Fruit fly (Drosophila melanogaster) whole organism, wandering third instar larva: ENCODE measurements around the gene mew.
A peak's percentile ranks its signal among the peaks of the same experiment; 100 is the strongest.

Experiments used
- Abd-B ChIP-seq: fragments of >200 bp; optimal IDR thresholded peaks from 2 replicates; lab custom pipeline; 2017; ENCODE audit warnings: missing biosample characterization, missing genetic modification characterization
- CG32264 ChIP-seq: fragments of 200-800 bp; sonication (Bioruptor generic); optimal IDR thresholded peaks from 2 replicates; lab custom pipeline; 2016; ENCODE audit warnings: missing biosample characterization, missing genetic modification characterization
- CG9705 ChIP-seq: fragments of 200-800 bp; sonication (Bioruptor generic); optimal IDR thresholded peaks from 2 replicates; lab custom pipeline; 2018; ENCODE audit warnings: missing biosample characterization, mild to moderate bottlenecking, missing genetic modification characterization
- CrebA ChIP-seq: fragments of 200-800 bp; sonication (Bioruptor generic); optimal IDR thresholded peaks from 2 replicates; lab custom pipeline; 2016; ENCODE audit warnings: missing biosample characterization, mild to moderate bottlenecking, missing genetic modification characterization, borderline replicate concordance
- Dfd ChIP-seq: fragments of >200 bp; optimal IDR thresholded peaks from 2 replicates; lab custom pipeline; 2017; ENCODE audit warnings: missing biosample characterization, missing genetic modification characterization
- Dif ChIP-seq: fragments of 200-275, 200-300 bp; sonication (Bioruptor generic); optimal IDR thresholded peaks from 2 replicates; lab custom pipeline; 2018; ENCODE audit warnings: missing biosample characterization, missing genetic modification characterization; ENCODE audit not compliant: partially characterized antibody
- GATAd ChIP-seq: sonication (Bioruptor generic); optimal IDR thresholded peaks from 2 replicates; lab custom pipeline; 2016; ENCODE audit warnings: missing biosample characterization, missing genetic modification characterization
- HLH106 ChIP-seq: fragments of 200-800 bp; optimal IDR thresholded peaks from 3 replicates; lab custom pipeline; 2019; ENCODE audit warnings: missing biosample characterization, mild to moderate bottlenecking, missing genetic modification characterization, moderate library complexity
- Hnf4 ChIP-seq: fragments of 200-800 bp; sonication (Bioruptor generic); optimal IDR thresholded peaks from 2 replicates; lab custom pipeline; 2016; ENCODE audit warnings: missing biosample characterization, mild to moderate bottlenecking, missing genetic modification characterization
- Hr78 ChIP-seq: fragments of >200 bp; optimal IDR thresholded peaks from 2 replicates; lab custom pipeline; 2017; ENCODE audit warnings: missing biosample characterization, missing genetic modification characterization
- Hr83 ChIP-seq: fragments of 200-300 bp; sonication (Bioruptor generic); optimal IDR thresholded peaks from 2 replicates; lab custom pipeline; 2016; ENCODE audit warnings: missing biosample characterization, mild to moderate bottlenecking, missing genetic modification characterization, moderate library complexity; ENCODE audit not compliant: poor library complexity, severe bottlenecking
- Jra ChIP-seq: sonication (Bioruptor generic); optimal IDR thresholded peaks from 2 replicates; lab custom pipeline; 2016; ENCODE audit warnings: missing biosample characterization, missing genetic modification characterization
- Mio ChIP-seq: sonication (Bioruptor generic); optimal IDR thresholded peaks from 2 replicates; lab custom pipeline; 2016; ENCODE audit warnings: missing biosample characterization, missing genetic modification characterization
- Myc ChIP-seq: fragments of >200 bp; optimal IDR thresholded peaks from 2 replicates; lab custom pipeline; 2017
- N ChIP-seq: fragments of >200 bp; optimal IDR thresholded peaks from 2 replicates; lab custom pipeline; 2018; ENCODE audit warnings: missing biosample characterization, missing external identifiers, missing genetic modification characterization
- OdsH ChIP-seq: fragments of 200-800 bp; sonication (Bioruptor generic); optimal IDR thresholded peaks from 2 replicates; lab custom pipeline; 2016; ENCODE audit warnings: missing biosample characterization, mild to moderate bottlenecking, missing genetic modification characterization
- Rel ChIP-seq, 2 experiments: fragments of 200-800 bp; sonication (Bioruptor generic) in 1 of 2; optimal IDR thresholded peaks; 2 replicates in 1 of 2; 3 replicates in 1 of 2; lab custom pipeline; 2016 to 2019; ENCODE audit warnings: mild to moderate bottlenecking in 2 of 2, missing biosample characterization in 2 of 2, missing genetic modification characterization in 2 of 2, moderate library complexity in 1 of 2
- Sp1 ChIP-seq: fragments of 200-800 bp; sonication (Bioruptor generic); optimal IDR thresholded peaks from 3 replicates; lab custom pipeline; 2019; ENCODE audit warnings: missing biosample characterization, mild to moderate bottlenecking, missing genetic modification characterization, moderate library complexity
- Vsx2 ChIP-seq: fragments of 200-300, 225-300 bp; sonication (Bioruptor generic); optimal IDR thresholded peaks from 2 replicates; lab custom pipeline; 2018; ENCODE audit warnings: missing biosample characterization, missing genetic modification characterization; ENCODE audit not compliant: partially characterized antibody
- br ChIP-seq: fragments of 200-800 bp; sonication (Bioruptor generic); optimal IDR thresholded peaks from 2 replicates; lab custom pipeline; 2016; ENCODE audit warnings: missing biosample characterization, missing genetic modification characterization
- brk ChIP-seq: fragments of 200-800 bp; sonication (Bioruptor generic); optimal IDR thresholded peaks from 2 replicates; lab custom pipeline; 2016; ENCODE audit warnings: missing biosample characterization, mild to moderate bottlenecking, missing genetic modification characterization
- dl ChIP-seq, 2 experiments: fragments of 175-275, 200-275 bp in 1 of 2; fragments of 200-275 bp in 1 of 2; sonication (Bioruptor generic); optimal IDR thresholded peaks; lab custom pipeline; 2018; ENCODE audit warnings: mild to moderate bottlenecking in 2 of 2, missing biosample characterization in 2 of 2, missing genetic modification characterization in 2 of 2, moderate library complexity in 2 of 2; ENCODE audit not compliant: partially characterized antibody in 2 of 2, insufficient read depth in 1 of 2
- dmrt93B ChIP-seq: fragments of 200-800 bp; sonication (Bioruptor generic); optimal IDR thresholded peaks from 2 replicates; lab custom pipeline; 2018; ENCODE audit warnings: missing biosample characterization, mild to moderate bottlenecking, missing genetic modification characterization
- dsf ChIP-seq: sonication (Bioruptor generic); optimal IDR thresholded peaks from 2 replicates; lab custom pipeline; 2016; ENCODE audit warnings: missing biosample characterization, missing genetic modification characterization, borderline replicate concordance
- ey ChIP-seq: fragments of 200-800 bp; sonication (Bioruptor generic); optimal IDR thresholded peaks from 2 replicates; lab custom pipeline; 2016; ENCODE audit warnings: missing biosample characterization, missing genetic modification characterization
- foxo ChIP-seq, 2 experiments: fragments of 200-800 bp; sonication (Bioruptor generic); optimal IDR thresholded peaks; 2 replicates in 1 of 2; 3 replicates in 1 of 2; lab custom pipeline; 2016 to 2017; ENCODE audit warnings: missing biosample characterization in 2 of 2, missing genetic modification characterization in 2 of 2
- fru ChIP-seq: fragments of 200-800 bp; sonication (Bioruptor generic); optimal IDR thresholded peaks from 3 replicates; lab custom pipeline; 2016; ENCODE audit warnings: missing biosample characterization, mild to moderate bottlenecking, missing genetic modification characterization
- h ChIP-seq: fragments of 200-800 bp; sonication (Bioruptor generic); optimal IDR thresholded peaks from 3 replicates; lab custom pipeline; 2016; ENCODE audit warnings: missing biosample characterization, mild to moderate bottlenecking, missing genetic modification characterization
- jim ChIP-seq: fragments of 175-275, 200-325 bp; sonication (Bioruptor generic); optimal IDR thresholded peaks from 2 replicates; lab custom pipeline; 2016; ENCODE audit warnings: missing biosample characterization, mild to moderate bottlenecking, missing genetic modification characterization
- lola ChIP-seq: fragments of >200 bp; optimal IDR thresholded peaks from 2 replicates; lab custom pipeline; 2017; ENCODE audit warnings: missing biosample characterization, missing genetic modification characterization
- pan ChIP-seq: fragments of >200 bp; optimal IDR thresholded peaks from 2 replicates; lab custom pipeline; 2017
- psq ChIP-seq: fragments of 200-800 bp; sonication (Bioruptor generic); optimal IDR thresholded peaks from 3 replicates; lab custom pipeline; 2017; ENCODE audit warnings: missing biosample characterization, mild to moderate bottlenecking, missing genetic modification characterization, moderate library complexity
- rgr ChIP-seq: fragments of 200-800 bp; sonication (Bioruptor generic); optimal IDR thresholded peaks from 3 replicates; lab custom pipeline; 2016; ENCODE audit warnings: missing biosample characterization, mild to moderate bottlenecking, missing genetic modification characterization
- sage ChIP-seq: fragments of 200-800 bp; sonication (Bioruptor generic); optimal IDR thresholded peaks from 2 replicates; lab custom pipeline; 2016; ENCODE audit warnings: missing biosample characterization, mild to moderate bottlenecking, missing genetic modification characterization
- sv ChIP-seq: fragments of 200-800 bp; sonication (Bioruptor generic); optimal IDR thresholded peaks from 3 replicates; lab custom pipeline; 2016; ENCODE audit warnings: missing biosample characterization, missing genetic modification characterization
- tai ChIP-seq: sonication (Bioruptor generic); optimal IDR thresholded peaks from 2 replicates; lab custom pipeline; 2016; ENCODE audit warnings: missing biosample characterization, missing genetic modification characterization
- usp ChIP-seq: fragments of >200 bp; optimal IDR thresholded peaks from 2 replicates; lab custom pipeline; 2017; ENCODE audit warnings: missing biosample characterization, missing genetic modification characterization
- woc ChIP-seq: sonication (Bioruptor generic); optimal IDR thresholded peaks from 2 replicates; lab custom pipeline; 2016; ENCODE audit warnings: missing biosample characterization, mild to moderate bottlenecking, missing genetic modification characterization

mew gene

dm6 chrX:13258757-13259067 lies 422 bp upstream of the mew start, which contains the start of gene comt (continued):
- no peak for TF ChIP-seq Hr83 (GFP tag; lab: Kevin White, UChicago)
- TF ChIP-seq HLH106 (tag; lab: Kevin White, UChicago): peak; percentile 55
- no peak for TF ChIP-seq Dif (GFP tag; lab: Kevin White, UChicago)
- no peak for TF ChIP-seq sv (GFP tag; lab: Kevin White, UChicago)
- TF ChIP-seq, all 38 proteins: peak for 4

dm6 chrX:13256967-13257366 lies 1.3 kb downstream of the mew start:
- no peak for TF ChIP-seq jim (GFP tag; lab: Kevin White, UChicago)
- TF ChIP-seq Sp1: peak; percentile 9
- TF ChIP-seq HLH106 (tag; lab: Kevin White, UChicago): no peak
- peak; percentile 79 for TF ChIP-seq N (GFP tag; lab: Kevin White, UChicago)
- no peak for TF ChIP-seq CrebA (GFP tag; lab: Kevin White, UChicago)
- no peak for TF ChIP-seq CG9705
- TF ChIP-seq lola (GFP tag; lab: Kevin White, UChicago): no peak
- TF ChIP-seq dmrt93B: no peak
- TF ChIP-seq GATAd (GFP tag; lab: Kevin White, UChicago): no peak
- no peak for TF ChIP-seq ey (GFP tag; lab: Kevin White, UChicago)
- TF ChIP-seq sv (GFP tag; lab: Kevin White, UChicago): no peak
- TF ChIP-seq br (GFP tag; lab: Kevin White, UChicago): no peak
- TF ChIP-seq Dif (GFP tag; lab: Kevin White, UChicago): peak; percentile 6
- no peak for TF ChIP-seq Abd-B (GFP tag; lab: Kevin White, UChicago)
- no peak for TF ChIP-seq fru (GFP tag; lab: Kevin White, UChicago)
- no peak for TF ChIP-seq rgr (GFP tag; lab: Kevin White, UChicago)
- peak; percentile 18 for TF ChIP-seq brk (GFP tag; lab: Kevin White, UChicago)
- TF ChIP-seq Hnf4 (GFP tag; lab: Kevin White, UChicago): peak; percentile 2
- TF ChIP-seq pan (lab: Kevin White, UChicago): no peak
- no peak for TF ChIP-seq h (GFP tag; lab: Kevin White, UChicago)
- TF ChIP-seq Jra (GFP tag; lab: Kevin White, UChicago): no peak
- TF ChIP-seq Mio (GFP tag; lab: Kevin White, UChicago): no peak
- peak in 1 of 2 experiments; percentile 0 for TF ChIP-seq dl (GFP tag; optimal IDR thresholded peaks at IDR 0.05; lab: Kevin White, UChicago; ENCODE audit: insufficient read depth in 1 of 2, partially characterized antibody in 2 of 2)
- TF ChIP-seq Hr78: no peak
- TF ChIP-seq OdsH (GFP tag; lab: Kevin White, UChicago): no peak
- no peak for TF ChIP-seq Rel (GFP tag; optimal IDR thresholded peaks at IDR 0.05; lab: Kevin White, UChicago)
- TF ChIP-seq Rel (tag; optimal IDR thresholded peaks at IDR 0.05; lab: Kevin White, UChicago): no peak
- TF ChIP-seq dsf (GFP tag; lab: Kevin White, UChicago): no peak
- no peak for TF ChIP-seq sage (GFP tag; lab: Kevin White, UChicago)
- TF ChIP-seq usp (GFP tag; lab: Kevin White, UChicago): no peak
- no peak for TF ChIP-seq Myc
- no peak for TF ChIP-seq psq (GFP tag; lab: Kevin White, UChicago)
- no peak for TF ChIP-seq woc (GFP tag; lab: Kevin White, UChicago)
- no peak for TF ChIP-seq Dfd (GFP tag; lab: Kevin White, UChicago)
- TF ChIP-seq Hr83 (GFP tag; lab: Kevin White, UChicago): no peak
- no peak for TF ChIP-seq tai
- no peak for TF ChIP-seq foxo (GFP tag; optimal IDR thresholded peaks at IDR 0.05; lab: Kevin White, UChicago)
- no peak for TF ChIP-seq CG32264
- TF ChIP-seq Vsx2 (GFP tag; lab: Kevin White, UChicago): no peak

dm6 chrX:13254442-13254841 lies 3.8 kb downstream of the mew start:
- peak; percentile 59 for TF ChIP-seq CrebA (GFP tag; lab: Kevin White, UChicago)
- TF ChIP-seq Hr83 (GFP tag; lab: Kevin White, UChicago): peak; percentile 61
- peak; percentile 7 for TF ChIP-seq ey (GFP tag; lab: Kevin White, UChicago)
- peak; percentile 8 for TF ChIP-seq CG9705
- TF ChIP-seq h (GFP tag; lab: Kevin White, UChicago): peak; percentile 74
- no peak for TF ChIP-seq N (GFP tag; lab: Kevin White, UChicago)
- peak; percentile 50 for TF ChIP-seq Hnf4 (GFP tag; lab: Kevin White, UChicago)
- no peak for TF ChIP-seq Hr78
- TF ChIP-seq brk (GFP tag; lab: Kevin White, UChicago): peak; percentile 35
- peak; percentile 55 for TF ChIP-seq OdsH (GFP tag; lab: Kevin White, UChicago)
- peak; percentile 3 for TF ChIP-seq Jra (GFP tag; lab: Kevin White, UChicago)
- no peak for TF ChIP-seq woc (GFP tag; lab: Kevin White, UChicago)
- peak; percentile 2 for TF ChIP-seq tai
- TF ChIP-seq CG32264: peak; percentile 35
- no peak for TF ChIP-seq lola (GFP tag; lab: Kevin White, UChicago)
- peak; percentile 54 for TF ChIP-seq sage (GFP tag; lab: Kevin White, UChicago)
- TF ChIP-seq fru (GFP tag; lab: Kevin White, UChicago): peak; percentile 49
- TF ChIP-seq foxo (GFP tag; optimal IDR thresholded peaks at IDR 0.05; lab: Kevin White, UChicago): peak in 1 of 2 experiments; percentile 33
- TF ChIP-seq Sp1: peak; percentile 63
- TF ChIP-seq psq (GFP tag; lab: Kevin White, UChicago): peak; percentile 7
- TF ChIP-seq rgr (GFP tag; lab: Kevin White, UChicago): peak; percentile 72
- no peak for TF ChIP-seq dl (GFP tag; optimal IDR thresholded peaks at IDR 0.05; lab: Kevin White, UChicago; ENCODE audit: insufficient read depth in 1 of 2, partially characterized antibody in 2 of 2)
- TF ChIP-seq Rel (GFP tag; optimal IDR thresholded peaks at IDR 0.05; lab: Kevin White, UChicago): no peak
- TF ChIP-seq Rel (tag; optimal IDR thresholded peaks at IDR 0.05; lab: Kevin White, UChicago): peak; percentile 6
